Worm (Caenorhabditis elegans) whole organism, mixed stage, embryonic: ENCODE measurements around the gene D1044.6.

ENCODE experiments used
- M03D4.4 ChIP-seq: sonication (generic microtip); optimal IDR thresholded peaks from 2 replicates; lab custom pipeline; 2017; ENCODE audit warnings: mild to moderate bottlenecking, missing genetic modification characterization, missing compliant biosample characterization
- blmp-1 ChIP-seq: fragments of 150-350 bp; optimal IDR thresholded peaks from 2 replicates; lab custom pipeline; 2014; ENCODE audit warnings: missing biosample characterization, missing genetic modification characterization
- ceh-39 ChIP-seq: fragments of 150-350 bp; optimal IDR thresholded peaks from 2 replicates; lab custom pipeline; 2014; ENCODE audit warnings: missing biosample characterization, missing genetic modification characterization
- ceh-43 ChIP-seq: fragments of 200-800 bp; sonication (Bioruptor generic); optimal IDR thresholded peaks from 2 replicates; lab custom pipeline; 2018; ENCODE audit warnings: mild to moderate bottlenecking, missing genetic modification characterization, moderate library complexity, missing compliant biosample characterization
- ceh-83 ChIP-seq: fragments of 200-800 bp; sonication (Bioruptor generic); optimal IDR thresholded peaks from 2 replicates; lab custom pipeline; 2018; ENCODE audit warnings: mild to moderate bottlenecking, missing genetic modification characterization, missing compliant biosample characterization
- ces-1 ChIP-seq: fragments of 150-350 bp; optimal IDR thresholded peaks from 2 replicates; lab custom pipeline; 2014; ENCODE audit warnings: missing biosample characterization, missing genetic modification reagents, missing genetic modification characterization
- cnd-1 ChIP-seq: fragments of 200-800 bp; sonication (Bioruptor generic); optimal IDR thresholded peaks from 2 replicates; lab custom pipeline; 2018; ENCODE audit warnings: mild to moderate bottlenecking, missing genetic modification characterization, missing compliant biosample characterization
- drap-1 ChIP-seq: fragments of 200-800 bp; sonication (Bioruptor generic); optimal IDR thresholded peaks from 3 replicates; lab custom pipeline; 2018; ENCODE audit warnings: mild to moderate bottlenecking, missing genetic modification characterization, missing compliant biosample characterization
- elt-1 ChIP-seq: sonication (generic microtip); optimal IDR thresholded peaks from 2 replicates; lab custom pipeline; 2017; ENCODE audit warnings: missing genetic modification characterization, mild to moderate bottlenecking, missing compliant biosample characterization, antibody characterized with exemption, moderate library complexity, borderline replicate concordance; ENCODE audit not compliant: insufficient read depth
- elt-3 ChIP-seq: fragments of 150-350 bp; optimal IDR thresholded peaks from 2 replicates; lab custom pipeline; 2014; ENCODE audit warnings: missing biosample characterization, missing genetic modification characterization
- flh-1 ChIP-seq: fragments of 200-800 bp; sonication (Bioruptor generic); optimal IDR thresholded peaks from 2 replicates; lab custom pipeline; 2018; ENCODE audit warnings: mild to moderate bottlenecking, missing genetic modification characterization, moderate library complexity, missing compliant biosample characterization
- ham-2 ChIP-seq: fragments of 200-800 bp; sonication (Bioruptor generic); optimal IDR thresholded peaks from 2 replicates; lab custom pipeline; 2018; ENCODE audit warnings: mild to moderate bottlenecking, missing genetic modification characterization, missing compliant biosample characterization
- hlh-1 ChIP-seq: fragments of 150-350 bp; optimal IDR thresholded peaks from 2 replicates; lab custom pipeline; 2014; ENCODE audit warnings: missing biosample characterization, missing genetic modification reagents, missing genetic modification characterization
- lin-32 ChIP-seq: fragments of 200-800 bp; sonication (Bioruptor generic); optimal IDR thresholded peaks from 2 replicates; lab custom pipeline; 2018; ENCODE audit warnings: mild to moderate bottlenecking, missing genetic modification characterization, missing compliant biosample characterization
- lsy-2 ChIP-seq: fragments of 150-350 bp; optimal IDR thresholded peaks from 2 replicates; lab custom pipeline; 2014; ENCODE audit warnings: missing biosample characterization, missing genetic modification characterization
- mab-5 ChIP-seq: fragments of 150-350 bp; optimal IDR thresholded peaks from 2 replicates; lab custom pipeline; 2014; ENCODE audit warnings: missing biosample characterization, missing genetic modification characterization
- mep-1 ChIP-seq: fragments of 150-350 bp; optimal IDR thresholded peaks from 2 replicates; lab custom pipeline; 2017; ENCODE audit warnings: missing biosample characterization, missing genetic modification reagents, missing genetic modification characterization, inconsistent platforms
- mls-2 ChIP-seq: sonication (generic microtip); optimal IDR thresholded peaks from 2 replicates; lab custom pipeline; 2016; ENCODE audit warnings: mild to moderate bottlenecking, missing genetic modification characterization, moderate library complexity, missing compliant biosample characterization
- nhr-12 ChIP-seq: fragments of 150-350 bp; optimal IDR thresholded peaks from 2 replicates; lab custom pipeline; 2014; ENCODE audit warnings: missing biosample characterization, missing genetic modification characterization
- nhr-2 ChIP-seq: fragments of 150-350 bp; optimal IDR thresholded peaks from 2 replicates; lab custom pipeline; 2014; ENCODE audit warnings: missing biosample characterization, missing genetic modification characterization
- nhr-237 ChIP-seq: fragments of 150-350 bp; optimal IDR thresholded peaks from 2 replicates; lab custom pipeline; 2014; ENCODE audit warnings: missing biosample characterization, missing genetic modification characterization
- nhr-28 ChIP-seq: fragments of 150-350 bp; optimal IDR thresholded peaks from 2 replicates; lab custom pipeline; 2014; ENCODE audit warnings: missing biosample characterization, missing genetic modification characterization
- nhr-76 ChIP-seq: sonication (generic microtip); optimal IDR thresholded peaks from 2 replicates; lab custom pipeline; 2017; ENCODE audit warnings: missing biosample characterization, missing genetic modification characterization
- pha-4 ChIP-seq: fragments of 150-350 bp; optimal IDR thresholded peaks from 2 replicates; lab custom pipeline; 2018; ENCODE audit warnings: missing biosample characterization, missing genetic modification reagents, missing genetic modification characterization
- sem-2 ChIP-seq: fragments of 200-800 bp; sonication (Bioruptor generic); optimal IDR thresholded peaks from 2 replicates; lab custom pipeline; 2018; ENCODE audit warnings: mild to moderate bottlenecking, missing genetic modification characterization, missing compliant biosample characterization
- snpc-4 ChIP-seq: fragments of 150-350 bp; optimal IDR thresholded peaks from 2 replicates; lab custom pipeline; 2014; ENCODE audit warnings: missing biosample characterization, missing genetic modification characterization
- sptf-1 ChIP-seq: sonication (generic microtip); optimal IDR thresholded peaks from 2 replicates; lab custom pipeline; 2017; ENCODE audit warnings: mild to moderate bottlenecking, missing genetic modification characterization, moderate library complexity, missing compliant biosample characterization
- tbx-8 ChIP-seq: fragments of 200-800 bp; sonication (Bioruptor generic); optimal IDR thresholded peaks from 2 replicates; lab custom pipeline; 2018; ENCODE audit warnings: mild to moderate bottlenecking, missing genetic modification characterization, moderate library complexity, missing compliant biosample characterization
- unc-120 ChIP-seq: sonication (generic microtip); optimal IDR thresholded peaks from 2 replicates; lab custom pipeline; 2017; ENCODE audit warnings: missing genetic modification characterization, missing compliant biosample characterization; ENCODE audit not compliant: poor library complexity, severe bottlenecking
- unc-39 ChIP-seq: fragments of 150-350 bp; optimal IDR thresholded peaks from 2 replicates; lab custom pipeline; 2014; ENCODE audit warnings: missing biosample characterization, missing genetic modification characterization
- unc-62 ChIP-seq: fragments of 150-350 bp; optimal IDR thresholded peaks from 2 replicates; lab custom pipeline; 2014; ENCODE audit warnings: missing biosample characterization, missing genetic modification reagents, missing genetic modification characterization
- zip-8 ChIP-seq: fragments of 150-350 bp; optimal IDR thresholded peaks from 2 replicates; lab custom pipeline; 2014; ENCODE audit warnings: missing biosample characterization, missing genetic modification characterization
- ztf-11 ChIP-seq: fragments of 150-350 bp; optimal IDR thresholded peaks from 2 replicates; lab custom pipeline; 2014; ENCODE audit warnings: missing biosample characterization, missing genetic modification characterization

D1044.6 gene

DNA sequence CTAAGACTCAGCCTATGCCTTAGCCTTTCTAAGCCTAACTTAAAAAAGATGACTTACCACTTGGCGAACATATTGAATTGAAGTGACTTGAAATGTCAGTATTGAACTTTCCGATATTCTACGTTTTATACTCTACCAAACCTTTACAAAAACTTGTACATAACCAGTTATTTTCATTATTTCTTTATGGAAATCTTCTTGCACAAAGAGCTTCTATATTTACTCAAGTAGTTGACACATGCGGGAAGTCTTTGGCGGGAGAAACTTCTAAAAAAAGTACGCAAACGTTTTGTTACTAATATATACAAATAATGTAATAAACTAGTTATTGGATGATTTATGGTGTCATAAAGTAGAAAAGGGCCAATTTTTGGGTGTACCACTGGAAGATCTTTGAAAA, 25.7 kb upstream of the D1044.6 start, which contains the start of gene nspb-12:
TSS of gene nspb-12 (minus strand) at position 101 of the 400 bp plus-strand sequence.
- TF ChIP-seq nhr-12, result no peak
- TF ChIP-seq zip-8 (tag; lab: Kevin White, UChicago), result no peak
- TF ChIP-seq ceh-83 (GFP tag; lab: Kevin White, UChicago), result no peak
- TF ChIP-seq hlh-1 (tag; lab: Kevin White, UChicago), result no peak

ce11 chrIII:5568265-5568664, 25.3 kb upstream of the D1044.6 start:
- TF ChIP-seq M03D4.4 (tag; lab: Kevin White, UChicago) (no peak), elt-1 (tag; lab: Kevin White, UChicago) (no peak), ceh-43 (GFP tag; lab: Kevin White, UChicago) (no peak)

ce11 chrIII:5566496-5566895, 23.5 kb upstream of the D1044.6 start:
- TF ChIP-seq ceh-83 (GFP tag; lab: Kevin White, UChicago) (no peak), nhr-76 (tag; lab: Kevin White, UChicago) (no peak), drap-1 (GFP tag; lab: Kevin White, UChicago) (no peak), mep-1 (no peak), sptf-1 (no peak), tbx-8 (GFP tag; lab: Kevin White, UChicago) (no peak), snpc-4 (tag; lab: Kevin White, UChicago) (no peak), pha-4 (no peak), cnd-1 (tag; lab: Kevin White, UChicago) (no peak)

DNA sequence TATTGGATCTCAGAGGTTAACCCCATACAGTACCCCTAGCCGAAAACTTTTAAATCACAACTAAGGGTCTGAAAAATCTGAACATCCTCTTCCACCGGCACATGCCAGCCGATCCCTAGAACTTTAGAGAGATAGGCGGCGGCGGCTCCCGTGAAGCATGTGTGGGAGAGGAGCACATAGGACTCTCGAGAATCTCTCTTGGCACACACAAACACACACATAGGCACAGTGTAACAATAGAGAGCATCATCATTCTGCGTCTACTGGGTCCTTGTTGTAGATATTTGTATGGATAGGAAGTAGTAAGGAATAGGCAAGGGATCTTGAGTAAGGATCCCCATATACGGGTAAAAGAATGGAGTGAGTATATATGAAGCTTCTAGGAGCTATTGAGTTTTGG, 22.7 kb upstream of the D1044.6 start:
- TF ChIP-seq unc-120 (tag; lab: Kevin White, UChicago) (peak; percentile 47), nhr-76 (tag; lab: Kevin White, UChicago) (no peak), ham-2 (no peak), unc-39 (tag; lab: Kevin White, UChicago) (no peak), nhr-237 (tag; lab: Kevin White, UChicago) (no peak)

DNA sequence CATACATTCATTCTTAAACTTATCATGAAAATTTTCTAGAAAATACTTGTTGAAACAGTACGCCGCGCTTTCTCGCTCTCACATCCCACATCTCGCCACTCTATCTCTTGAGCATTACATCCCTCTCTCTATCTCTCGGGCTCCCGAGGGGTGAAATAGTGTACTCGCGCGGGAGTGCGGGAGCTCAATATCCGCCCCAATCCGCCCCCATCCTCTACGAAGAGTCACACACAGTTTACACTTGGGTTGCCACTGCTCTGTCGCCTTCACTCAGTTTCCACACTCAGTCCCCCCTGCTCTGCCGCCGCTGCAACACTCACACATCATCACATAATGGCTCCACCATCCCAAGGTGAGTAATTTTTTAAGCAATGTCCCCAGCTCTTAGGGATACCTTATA, 21.8 kb upstream of the D1044.6 start, which contains the start of gene mlc-3:
TSS of gene mlc-3 (plus strand) at position 227 of the 400 bp plus-strand sequence.
- TF ChIP-seq lsy-2 (tag; lab: Kevin White, UChicago), result no peak
- no peak for TF ChIP-seq nhr-28 (tag; lab: Kevin White, UChicago)
- TF ChIP-seq ceh-39 (tag; lab: Kevin White, UChicago), result no peak
- TF ChIP-seq nhr-12, result no peak
- no peak for TF ChIP-seq ztf-11 (tag; lab: Kevin White, UChicago)
- peak; percentile 42 for TF ChIP-seq M03D4.4 (tag; lab: Kevin White, UChicago)
- TF ChIP-seq hlh-1 (tag; lab: Kevin White, UChicago), result peak; percentile 51
- no peak for TF ChIP-seq ham-2
- TF ChIP-seq mep-1, result no peak
- no peak for TF ChIP-seq drap-1 (GFP tag; lab: Kevin White, UChicago)
- TF ChIP-seq mab-5, result no peak
- TF ChIP-seq snpc-4 (tag; lab: Kevin White, UChicago), result no peak
- TF ChIP-seq unc-62 (GFP tag; lab: Kevin White, UChicago), result peak; percentile 21
- no peak for TF ChIP-seq flh-1 (GFP tag; lab: Kevin White, UChicago)
- TF ChIP-seq lin-32, result no peak
- TF ChIP-seq elt-3 (tag; lab: Kevin White, UChicago), result no peak
- no peak for TF ChIP-seq tbx-8 (GFP tag; lab: Kevin White, UChicago)
- no peak for TF ChIP-seq cnd-1 (tag; lab: Kevin White, UChicago)
- no peak for TF ChIP-seq nhr-2 (tag; lab: Kevin White, UChicago)
- TF ChIP-seq blmp-1 (tag; lab: Kevin White, UChicago), result no peak
- no peak for TF ChIP-seq ceh-43 (GFP tag; lab: Kevin White, UChicago)
- TF ChIP-seq unc-120 (tag; lab: Kevin White, UChicago), result peak; percentile 48

ce11 chrIII:5564325-5564724, 21.3 kb upstream of the D1044.6 start:
- TF ChIP-seq ztf-11 (tag; lab: Kevin White, UChicago), result no peak
- TF ChIP-seq ceh-83 (GFP tag; lab: Kevin White, UChicago), result no peak
- no peak for TF ChIP-seq ces-1
- TF ChIP-seq ceh-39 (tag; lab: Kevin White, UChicago), result no peak
- no peak for TF ChIP-seq ham-2
- TF ChIP-seq mab-5, result no peak
- no peak for TF ChIP-seq mls-2 (tag; lab: Kevin White, UChicago)
- no peak for TF ChIP-seq snpc-4 (tag; lab: Kevin White, UChicago)
- TF ChIP-seq nhr-237 (tag; lab: Kevin White, UChicago), result no peak
- TF ChIP-seq nhr-28 (tag; lab: Kevin White, UChicago), result no peak
- TF ChIP-seq blmp-1 (tag; lab: Kevin White, UChicago), result no peak
- TF ChIP-seq drap-1 (GFP tag; lab: Kevin White, UChicago), result no peak
- no peak for TF ChIP-seq tbx-8 (GFP tag; lab: Kevin White, UChicago)
- no peak for TF ChIP-seq sem-2 (GFP tag; lab: Kevin White, UChicago)
- TF ChIP-seq nhr-76 (tag; lab: Kevin White, UChicago), result no peak
- no peak for TF ChIP-seq flh-1 (GFP tag; lab: Kevin White, UChicago)
- TF ChIP-seq ceh-43 (GFP tag; lab: Kevin White, UChicago), result no peak
- no peak for TF ChIP-seq mep-1
- no peak for TF ChIP-seq nhr-12
- TF ChIP-seq M03D4.4 (tag; lab: Kevin White, UChicago), result no peak
